Worm (Caenorhabditis elegans): ENCODE results near the gene sre-37.
"Not testable (repeated sequence)": the region's sequence is repeated elsewhere in the genome, so short reads cannot be mapped to it uniquely, and the experiment has no call there.

Gene sre-37

ce11 chrII:12465557-12465956, at the start of gene sre-37:
sre-37 (plus strand) TSS chrII:12465857.
- no peak for TF ChIP-seq unc-62 (GFP tag; optimal IDR thresholded peaks at IDR 0.05)

ce11 chrII:12417514-12417913, 48.1 kb upstream of the sre-37 start, which contains the start of gene sre-27:
sre-27 (minus strand) TSS chrII:12417614.
- no peak for TF ChIP-seq unc-62 (GFP tag; optimal IDR thresholded peaks at IDR 0.05)

ce11 chrII:12417996-12418395, 47.7 kb upstream of the sre-37 start:
- TF ChIP-seq unc-62 (GFP tag; optimal IDR thresholded peaks at IDR 0.05) = no peak

- TF ChIP-seq unc-62 (GFP tag; optimal IDR thresholded peaks at IDR 0.05) = no peak
These were observed 45.2 kb upstream of the sre-37 start, which contains the start of gene sre-26 for ce11 chrII:12420486-12420885. sre-26 (minus strand) TSS chrII:12420586.

ce11 chrII:12425644-12426222, 39.9 kb upstream of the sre-37 start, which contains the start of gene daf-22:
daf-22 (minus strand) TSS chrII:12425694.
- no peak for TF ChIP-seq unc-62 (GFP tag; optimal IDR thresholded peaks at IDR 0.05)

- TF ChIP-seq unc-62 (GFP tag; optimal IDR thresholded peaks at IDR 0.05) = no peak
These were observed 35.9 kb upstream of the sre-37 start, which contains the start of gene Y57A10C.8 for ce11 chrII:12429743-12430142. Y57A10C.8 (minus strand) TSS chrII:12429843.

- TF ChIP-seq unc-62 (GFP tag; optimal IDR thresholded peaks at IDR 0.05) = no peak
These were observed 33.3 kb upstream of the sre-37 start, which contains the start of gene dct-12 for ce11 chrII:12432356-12432755. dct-12 (minus strand) TSS chrII:12432456.

- TF ChIP-seq unc-62 (GFP tag; optimal IDR thresholded peaks at IDR 0.05) = no peak
These were observed 30.3 kb upstream of the sre-37 start for ce11 chrII:12435202-12435872.

ce11 chrII:12436717-12437116, 28.9 kb upstream of the sre-37 start:
- TF ChIP-seq unc-62 (GFP tag; optimal IDR thresholded peaks at IDR 0.05) = no peak

- no peak for TF ChIP-seq unc-62 (GFP tag; optimal IDR thresholded peaks at IDR 0.05)
These were observed 27.2 kb upstream of the sre-37 start, which contains the start of gene Y57A10C.9 for ce11 chrII:12438441-12438840. Y57A10C.9 (minus strand) TSS chrII:12438541.

ce11 chrII:12441164-12441563, 24.5 kb upstream of the sre-37 start, which contains the start of gene Y57A10C.10:
Y57A10C.10 (minus strand) TSS chrII:12441264.
- not testable (repeated sequence) for TF ChIP-seq unc-62 (GFP tag; optimal IDR thresholded peaks at IDR 0.05)

ce11 chrII:12444679-12445376, 20.8 kb upstream of the sre-37 start, which contains the start of the genes W05H5.1 and pitr-6:
W05H5.1 (minus strand) TSS chrII:12444779.
pitr-6 (plus strand) TSS chrII:12445326.
- no peak for TF ChIP-seq unc-62 (GFP tag; optimal IDR thresholded peaks at IDR 0.05)

- no peak for TF ChIP-seq unc-62 (GFP tag; optimal IDR thresholded peaks at IDR 0.05)
These were observed 17.4 kb upstream of the sre-37 start, which contains the start of gene srh-27 for ce11 chrII:12448241-12448640. srh-27 (plus strand) TSS chrII:12448541.

ce11 chrII:12449849-12450248, 15.8 kb upstream of the sre-37 start, which contains the start of gene sre-34:
sre-34 (plus strand) TSS chrII:12450149.
- no peak for TF ChIP-seq unc-62 (GFP tag; optimal IDR thresholded peaks at IDR 0.05)

- no peak for TF ChIP-seq unc-62 (GFP tag; optimal IDR thresholded peaks at IDR 0.05)
These were observed 12.8 kb upstream of the sre-37 start, which contains the start of the genes sre-35 and sre-33 for ce11 chrII:12452754-12453352. sre-35 (minus strand) TSS chrII:12452854. sre-33 (plus strand) TSS chrII:12453302.

Measured in whole organism, dauer.